Fruit fly (Drosophila melanogaster) whole organism: ENCODE results near the gene CG31141.

Source experiments
- CG8478 ChIP-seq: fragments of >200 bp; optimal IDR thresholded peaks from 2 replicates; lab custom pipeline; 2018; ENCODE audit warnings: inconsistent platforms
- Dll ChIP-seq: fragments of >200 bp; optimal IDR thresholded peaks from 2 replicates; lab custom pipeline; 2017
- EcR ChIP-seq, 2 experiments: fragments of >200 bp; optimal IDR thresholded peaks; 2 replicates each; lab custom pipeline; 2017; ENCODE audit warnings: missing biosample characterization in 2 of 2, missing genetic modification characterization in 2 of 2, missing genetic modification reagents in 2 of 2
- pan ChIP-seq: fragments of >200 bp; optimal IDR thresholded peaks from 2 replicates; lab custom pipeline; 2017
- psq ChIP-seq: fragments of >200 bp; optimal IDR thresholded peaks from 2 replicates; lab custom pipeline; 2017
- usp ChIP-seq: fragments of >200 bp; optimal IDR thresholded peaks from 2 replicates; lab custom pipeline; 2017; ENCODE audit warnings: missing biosample characterization, missing genetic modification characterization, mixed read lengths

The CG31141 gene

dm6 chr3R:23928950-23929602, 6.0 kb downstream of the CG31141 start, which contains the start of the genes CG43998, CG43999 and CG31142:
TSS of gene CG43998 (minus strand) at chr3R:23929000.
TSS of gene CG43999 (minus strand) at chr3R:23929000.
TSS of gene CG31142 (plus strand) at chr3R:23929243.
- TF ChIP-seq Dll (no peak), EcR (GFP tag; optimal IDR thresholded peaks at IDR 0.05; lab: Kevin White, UChicago) (no peak), usp (GFP tag; lab: Kevin White, UChicago) (no peak), psq (lab: Kevin White, UChicago) (no peak)

- TF ChIP-seq CG8478 (lab: Kevin White, UChicago) (no peak), pan (lab: Kevin White, UChicago) (no peak), Dll (no peak)
These were observed 8.1 kb downstream of the CG31141 start, which contains the start of the genes Rpt2 and CG13599 for dm6 chr3R:23931095-23931728. TSS of gene Rpt2 (minus strand) at chr3R:23931558. TSS of gene CG13599 (plus strand) at chr3R:23931639.

DNA sequence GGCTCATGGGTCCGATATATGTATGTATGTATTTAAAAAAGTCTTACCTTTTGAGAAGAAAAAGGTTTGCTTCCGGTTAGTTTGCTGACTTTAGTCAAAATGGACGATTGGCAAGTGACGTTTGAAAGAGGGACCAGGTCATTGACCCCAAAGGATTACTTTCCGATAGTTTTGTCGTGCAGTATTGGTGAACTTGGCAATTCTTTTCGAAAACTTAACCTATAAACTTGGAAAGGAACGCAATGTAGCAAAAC, 10.3 kb downstream of the CG31141 start, which contains the start of gene RpS19b:
Gene RpS19b, minus strand, starts transcription at position 101 of the 254 bp plus-strand sequence.
- TF ChIP-seq psq (lab: Kevin White, UChicago) = no peak
- TF ChIP-seq Dll = no peak
- TF ChIP-seq EcR (GFP tag; optimal IDR thresholded peaks at IDR 0.05; lab: Kevin White, UChicago) = no peak
- TF ChIP-seq pan (lab: Kevin White, UChicago) = no peak
- no peak for TF ChIP-seq usp (GFP tag; lab: Kevin White, UChicago)
- no peak for TF ChIP-seq CG8478 (lab: Kevin White, UChicago)

DNA sequence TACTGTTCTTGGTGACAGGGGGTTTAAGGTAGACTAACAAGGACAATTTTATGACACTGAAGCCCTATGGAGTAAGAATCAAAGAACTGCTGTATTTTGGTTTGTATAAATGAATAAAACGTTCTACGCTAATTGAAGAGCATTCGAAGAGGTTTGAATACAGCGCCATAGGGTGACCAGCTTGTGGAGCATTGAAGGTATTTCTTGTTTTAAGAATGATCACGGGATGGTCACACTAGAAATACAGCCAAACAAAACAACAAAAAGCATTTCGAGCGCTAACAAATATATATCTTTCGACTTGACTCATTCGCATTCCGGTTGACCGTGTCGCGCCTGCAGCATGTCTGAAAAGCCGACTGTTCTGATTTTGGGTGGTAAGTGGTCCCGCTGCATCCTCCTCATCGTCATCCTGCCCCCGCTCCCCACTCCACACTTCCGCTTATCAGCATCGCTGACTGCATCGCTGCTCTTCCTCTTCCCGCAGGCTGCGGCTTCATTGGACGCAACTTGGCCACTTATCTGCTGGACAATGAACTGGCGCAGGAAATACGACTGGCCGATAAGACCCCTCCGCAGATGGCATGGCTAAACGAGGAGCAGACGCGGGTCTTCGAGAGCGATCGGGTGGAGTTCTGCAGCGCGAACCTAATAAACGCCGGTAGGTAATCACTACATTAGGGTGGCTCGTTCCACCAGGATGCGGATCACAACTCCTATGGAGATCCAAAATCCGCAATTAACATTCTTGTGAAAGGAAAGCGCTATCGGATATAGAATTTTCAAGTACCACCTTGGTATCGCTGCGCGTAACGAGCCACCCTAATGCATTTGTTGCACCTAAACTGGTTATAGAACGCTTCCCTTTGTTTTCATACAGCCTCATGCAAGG, 10.8 kb downstream of the CG31141 start, which contains the start of gene CG5854:
Gene CG5854, plus strand, starts transcription at position 229 of the 892 bp plus-strand sequence.
- TF ChIP-seq psq (lab: Kevin White, UChicago) (no peak), pan (lab: Kevin White, UChicago) (no peak), CG8478 (lab: Kevin White, UChicago) (no peak), EcR (GFP tag; optimal IDR thresholded peaks at IDR 0.05; lab: Kevin White, UChicago) (no peak), usp (GFP tag; lab: Kevin White, UChicago) (no peak), Dll (no peak)

DNA sequence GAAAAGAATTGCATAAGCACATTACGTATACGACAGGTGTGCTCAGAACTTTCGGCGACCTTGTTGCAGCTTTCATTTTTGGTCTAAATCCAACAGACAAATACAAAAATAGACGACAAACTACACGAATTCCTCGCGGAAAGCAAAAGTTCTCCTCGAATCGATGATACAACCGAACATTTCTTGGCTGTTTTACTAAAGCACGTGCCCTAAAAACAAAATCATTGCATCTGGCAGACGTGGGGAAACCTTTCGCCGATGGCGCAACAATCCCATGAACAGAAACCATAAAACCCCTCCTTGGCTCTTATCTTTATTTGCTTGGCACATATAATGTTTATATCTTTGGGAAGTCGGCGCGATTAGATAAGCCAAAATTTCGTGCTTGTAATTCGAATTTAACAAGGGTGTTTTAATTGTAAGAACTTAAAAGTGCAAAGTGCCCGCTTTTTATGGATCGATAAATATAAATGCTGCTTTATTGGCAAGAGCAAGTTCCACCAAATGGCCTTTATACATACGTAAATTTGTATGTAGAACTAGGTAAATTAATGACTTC, 15.5 kb downstream of the CG31141 start:
- TF ChIP-seq psq (lab: Kevin White, UChicago) (no peak), CG8478 (lab: Kevin White, UChicago) (no peak), Dll (no peak), EcR (GFP tag; optimal IDR thresholded peaks at IDR 0.05; lab: Kevin White, UChicago) (no peak), usp (GFP tag; lab: Kevin White, UChicago) (no peak), pan (lab: Kevin White, UChicago) (no peak)

DNA sequence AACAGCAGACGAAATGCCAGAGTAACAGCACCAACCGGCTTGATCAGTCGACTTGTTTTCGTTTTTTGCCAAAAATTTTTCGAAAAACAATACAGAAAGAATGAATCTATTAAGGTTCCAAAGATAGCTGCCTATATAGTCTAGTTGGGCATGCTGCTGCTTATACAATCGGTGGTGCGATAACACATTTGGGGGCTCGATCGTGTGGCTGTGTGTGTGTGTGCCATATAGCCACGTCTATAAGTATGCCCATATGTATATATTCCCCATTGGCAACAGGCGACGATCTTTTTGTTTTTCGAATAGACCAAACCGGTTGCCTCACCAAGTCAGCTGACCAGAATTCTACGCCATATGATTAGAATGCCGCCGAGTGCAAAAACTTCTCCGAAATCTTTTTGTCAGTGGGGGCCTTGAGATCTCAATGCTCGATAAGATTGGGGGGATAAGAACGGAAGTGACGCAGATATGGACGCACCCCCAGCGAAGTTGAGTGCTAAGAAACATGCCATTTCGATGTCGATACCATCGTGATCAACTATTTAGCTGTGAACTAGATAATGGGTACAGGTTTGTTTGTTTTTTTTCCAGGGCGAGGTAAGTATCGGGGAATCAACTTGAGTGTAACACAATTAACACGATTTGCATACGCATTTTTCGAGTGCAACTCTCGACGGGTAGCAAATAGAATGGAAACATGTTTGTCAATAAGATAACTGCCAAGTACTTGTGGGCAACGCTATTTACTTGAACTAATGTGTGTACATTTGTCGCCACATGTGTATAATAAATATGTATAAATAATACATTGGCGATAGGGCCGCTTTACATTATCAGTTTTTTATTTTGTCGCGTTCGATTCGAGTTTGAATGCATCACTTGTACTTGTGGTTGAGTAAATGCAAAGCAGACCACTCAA, 17.1 kb downstream of the CG31141 start:
- TF ChIP-seq pan (lab: Kevin White, UChicago) (no peak), CG8478 (lab: Kevin White, UChicago) (no peak), Dll (no peak), psq (lab: Kevin White, UChicago) (no peak), usp (GFP tag; lab: Kevin White, UChicago) (no peak), EcR (GFP tag; optimal IDR thresholded peaks at IDR 0.05; lab: Kevin White, UChicago) (no peak)

DNA sequence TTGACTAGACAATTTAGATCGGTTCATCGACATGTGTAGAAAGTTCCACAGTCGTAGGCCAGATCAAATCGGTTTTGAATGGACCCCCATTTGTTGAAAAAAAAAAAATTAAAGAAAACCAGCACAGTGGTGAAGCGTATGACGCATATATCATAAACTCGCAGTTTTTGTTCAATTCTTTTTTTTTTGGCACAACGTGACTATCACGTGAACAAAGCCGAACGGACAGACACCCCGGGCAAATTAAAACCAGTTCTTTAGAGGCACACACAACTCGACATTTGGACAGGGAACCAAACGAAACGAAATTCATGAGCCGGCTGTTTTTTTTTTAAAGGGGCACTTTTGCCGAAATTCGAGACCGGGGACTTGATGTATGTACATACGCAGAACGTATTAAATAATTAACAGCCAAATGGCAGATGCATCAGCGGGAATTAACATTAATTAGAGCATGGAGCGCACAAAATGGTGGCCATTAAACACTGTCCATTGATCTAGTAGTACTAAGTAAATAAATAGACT, 17.8 kb downstream of the CG31141 start:
- TF ChIP-seq psq (lab: Kevin White, UChicago) = no peak
- no peak for TF ChIP-seq CG8478 (lab: Kevin White, UChicago)

- TF ChIP-seq psq (lab: Kevin White, UChicago) = no peak
- no peak for TF ChIP-seq usp (GFP tag; lab: Kevin White, UChicago)
- no peak for TF ChIP-seq pan (lab: Kevin White, UChicago)
- no peak for TF ChIP-seq EcR (GFP tag; optimal IDR thresholded peaks at IDR 0.05; lab: Kevin White, UChicago)
- TF ChIP-seq CG8478 (lab: Kevin White, UChicago) = no peak
- no peak for TF ChIP-seq Dll
These were observed 18.7 kb downstream of the CG31141 start for dm6 chr3R:23941643-23942424.

DNA sequence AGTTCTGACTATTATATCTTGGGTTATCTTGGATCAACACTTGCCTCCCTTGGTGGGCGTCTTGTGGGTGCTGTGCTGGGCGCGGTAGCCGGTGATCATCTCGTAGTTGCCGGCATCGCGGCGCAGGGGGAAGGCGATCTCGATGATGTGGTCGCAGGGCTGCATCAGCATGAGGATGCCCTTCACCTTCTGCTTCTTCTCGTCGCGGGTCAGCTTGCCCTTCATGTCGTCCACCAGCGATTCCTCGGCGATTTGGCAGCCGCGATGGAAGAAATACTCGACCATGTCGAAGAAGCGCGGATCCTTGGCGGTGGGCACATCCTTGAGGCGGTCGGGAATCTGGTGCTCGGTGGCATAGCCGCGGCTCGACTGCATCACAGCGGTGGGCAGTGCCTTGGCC, 19.4 kb downstream of the CG31141 start:
- TF ChIP-seq CG8478 (lab: Kevin White, UChicago) (no peak), pan (lab: Kevin White, UChicago) (no peak)

dm6 chr3R:23942965-23943413, 19.9 kb downstream of the CG31141 start, which contains the start of gene Gdh:
TSS of gene Gdh (minus strand) at chr3R:23943101.
- TF ChIP-seq pan (lab: Kevin White, UChicago) (no peak), Dll (no peak), CG8478 (lab: Kevin White, UChicago) (no peak), usp (GFP tag; lab: Kevin White, UChicago) (no peak), psq (lab: Kevin White, UChicago) (no peak), EcR (GFP tag; optimal IDR thresholded peaks at IDR 0.05; lab: Kevin White, UChicago) (no peak)
